Worm (Caenorhabditis elegans) whole organism, late embryonic: ENCODE measurements around the gene R08D7.5.

Source experiments
- F13H6.1 ChIP-seq: sonication (generic microtip); optimal IDR thresholded peaks from 2 replicates; lab custom pipeline; 2016; ENCODE audit warnings: missing genetic modification characterization, missing compliant biosample characterization
- ceh-14 ChIP-seq: sonication (generic microtip); optimal IDR thresholded peaks from 2 replicates; lab custom pipeline; 2016; ENCODE audit warnings: missing genotype, missing genetic modification characterization, missing compliant biosample characterization
- ceh-48 ChIP-seq: sonication (generic microtip); optimal IDR thresholded peaks from 2 replicates; lab custom pipeline; 2016; ENCODE audit warnings: missing genetic modification characterization, inconsistent platforms, missing compliant biosample characterization
- che-1 ChIP-seq: sonication (generic microtip); optimal IDR thresholded peaks from 2 replicates; lab custom pipeline; 2016; ENCODE audit warnings: mild to moderate bottlenecking, missing genetic modification characterization, missing compliant biosample characterization
- hlh-6 ChIP-seq: sonication (generic microtip); optimal IDR thresholded peaks from 2 replicates; lab custom pipeline; 2016; ENCODE audit warnings: missing genotype, missing genetic modification characterization, missing compliant biosample characterization
- hlh-8 ChIP-seq: sonication (generic microtip); optimal IDR thresholded peaks from 2 replicates; lab custom pipeline; 2016; ENCODE audit warnings: missing genotype, missing genetic modification characterization, missing compliant biosample characterization
- lim-6 ChIP-seq: sonication (generic microtip); optimal IDR thresholded peaks from 2 replicates; lab custom pipeline; 2016; ENCODE audit warnings: missing genetic modification characterization, missing compliant biosample characterization
- nfya-1 ChIP-seq: sonication (generic microtip); optimal IDR thresholded peaks from 2 replicates; lab custom pipeline; 2017; ENCODE audit warnings: missing genetic modification characterization, mild to moderate bottlenecking, missing compliant biosample characterization, antibody characterized with exemption, moderate library complexity
- nhr-232 ChIP-seq: sonication (generic microtip); optimal IDR thresholded peaks from 2 replicates; lab custom pipeline; 2016; ENCODE audit warnings: missing genetic modification characterization, missing compliant biosample characterization
- ref-2 ChIP-seq: sonication (generic microtip); optimal IDR thresholded peaks from 2 replicates; lab custom pipeline; 2016; ENCODE audit warnings: missing genetic modification characterization, missing compliant biosample characterization
- syd-9 ChIP-seq: sonication (generic microtip); optimal IDR thresholded peaks from 2 replicates; lab custom pipeline; 2016; ENCODE audit warnings: mild to moderate bottlenecking, missing genetic modification characterization, moderate library complexity, missing compliant biosample characterization
- ttx-3 ChIP-seq: sonication (generic microtip); optimal IDR thresholded peaks from 2 replicates; lab custom pipeline; 2016; ENCODE audit warnings: missing genetic modification reagents, missing genetic modification characterization, missing compliant biosample characterization
- unc-42 ChIP-seq: sonication (generic microtip); optimal IDR thresholded peaks from 2 replicates; lab custom pipeline; 2016; ENCODE audit warnings: missing genotype, missing genetic modification characterization, missing compliant biosample characterization
- ztf-16 ChIP-seq: sonication (generic microtip); optimal IDR thresholded peaks from 2 replicates; lab custom pipeline; 2017; ENCODE audit warnings: missing genetic modification characterization, missing compliant biosample characterization

ce11 chrIII:8961993-8962392 lies 11.9 kb upstream of the R08D7.5 start, which contains the start of gene grl-25:
- TF ChIP-seq syd-9 (tag; lab: Kevin White, UChicago) (no peak), F13H6.1 (tag; lab: Kevin White, UChicago) (no peak), ttx-3 (no peak), nfya-1 (tag; lab: Kevin White, UChicago) (no peak), ztf-16 (tag; lab: Kevin White, UChicago) (no peak), unc-42 (tag; lab: Kevin White, UChicago) (no peak), hlh-8 (tag; lab: Kevin White, UChicago) (no peak), ceh-48 (no peak), che-1 (no peak), ceh-14 (tag; lab: Kevin White, UChicago) (no peak), nhr-232 (tag; lab: Kevin White, UChicago) (no peak), ref-2 (tag; lab: Kevin White, UChicago) (no peak), lim-6 (tag; lab: Kevin White, UChicago) (no peak), hlh-6 (tag; lab: Kevin White, UChicago) (no peak)
